Worm (Caenorhabditis elegans) whole organism, mixed stage, embryonic: ENCODE data around the gene R12C12.10.

ENCODE experiments used
- bed-3 ChIP-seq: fragments of 200-800 bp; sonication (Bioruptor generic); optimal IDR thresholded peaks from 3 replicates; lab custom pipeline; 2018; ENCODE audit warnings: mild to moderate bottlenecking, missing genetic modification characterization, moderate library complexity, missing compliant biosample characterization
- ces-1 ChIP-seq: fragments of 150-350 bp; optimal IDR thresholded peaks from 2 replicates; lab custom pipeline; 2014; ENCODE audit warnings: missing biosample characterization, missing genetic modification reagents, missing genetic modification characterization
- cnd-1 ChIP-seq: fragments of 200-800 bp; sonication (Bioruptor generic); optimal IDR thresholded peaks from 2 replicates; lab custom pipeline; 2018; ENCODE audit warnings: mild to moderate bottlenecking, missing genetic modification characterization, missing compliant biosample characterization
- nhr-76 ChIP-seq: sonication (generic microtip); optimal IDR thresholded peaks from 2 replicates; lab custom pipeline; 2017; ENCODE audit warnings: missing biosample characterization, missing genetic modification characterization
- unc-62 ChIP-seq: fragments of 150-350 bp; optimal IDR thresholded peaks from 2 replicates; lab custom pipeline; 2014; ENCODE audit warnings: missing biosample characterization, missing genetic modification reagents, missing genetic modification characterization
- zip-8 ChIP-seq: fragments of 150-350 bp; optimal IDR thresholded peaks from 2 replicates; lab custom pipeline; 2014; ENCODE audit warnings: missing biosample characterization, missing genetic modification characterization

- TF ChIP-seq zip-8 (tag; lab: Kevin White, UChicago) (no peak), ces-1 (GFP tag; lab: Kevin White, UChicago) (no peak), nhr-76 (tag; lab: Kevin White, UChicago) (no peak), bed-3 (GFP tag; lab: Kevin White, UChicago) (no peak), cnd-1 (no peak), unc-62 (no peak)
Measured at ce11 chrII:6055927-6056326, 12.9 kb upstream of the R12C12.10 start, which contains the start of gene R12C12.7.
